Fruit fly (Drosophila melanogaster) whole organism, embryonic: ENCODE results near the gene Pgm1.
A peak's percentile ranks its signal among the peaks of the same experiment; 100 is the strongest.

Experiments used
- CG10321 ChIP-seq: fragments of 200-800 bp; sonication (Bioruptor generic); IDR thresholded peaks from 2 replicates; pipeline ENCODE4 v1.3.6; 2022; ENCODE audit warnings: missing biosample characterization, missing genetic modification characterization
- CG10565 ChIP-seq: fragments of 200-800 bp; sonication (Bioruptor generic); optimal IDR thresholded peaks from 3 replicates; lab custom pipeline; 2016; ENCODE audit warnings: missing biosample characterization, mild to moderate bottlenecking, missing genetic modification characterization
- CG11456 ChIP-seq: fragments of 200-800 bp; sonication (Bioruptor generic); IDR thresholded peaks from 3 replicates; pipeline ENCODE4 v1.3.6; 2022; ENCODE audit warnings: missing biosample characterization, missing genetic modification characterization
- CG12744 ChIP-seq: fragments of 200-800 bp; sonication (Bioruptor generic); optimal IDR thresholded peaks from 2 replicates; lab custom pipeline; 2016; ENCODE audit warnings: missing biosample characterization, missing genetic modification characterization
- CG12769 ChIP-seq: fragments of 200-800 bp; sonication (Bioruptor generic); optimal IDR thresholded peaks from 2 replicates; lab custom pipeline; 2019; ENCODE audit warnings: missing biosample characterization, mild to moderate bottlenecking, missing genetic modification characterization, moderate library complexity
- CG14441 ChIP-seq: fragments of 200-800 bp; sonication (Bioruptor generic); IDR thresholded peaks from 2 replicates; pipeline ENCODE4 v1.3.6; 2022; ENCODE audit warnings: missing biosample characterization, missing genetic modification characterization
- CG14860 ChIP-seq: fragments of 200-800 bp; sonication (Bioruptor generic); IDR thresholded peaks from 3 replicates; pipeline ENCODE4 v1.3.6; 2022; ENCODE audit warnings: missing biosample characterization, missing genetic modification characterization; ENCODE audit not compliant: partially characterized antibody
- CG14965 ChIP-seq: fragments of 200-800 bp; sonication (Bioruptor generic); optimal IDR thresholded peaks from 2 replicates; lab custom pipeline; 2016; ENCODE audit warnings: missing biosample characterization, missing genetic modification characterization, borderline replicate concordance
- CG16813 ChIP-seq: fragments of 200-800 bp; sonication (Bioruptor generic); IDR thresholded peaks from 3 replicates; pipeline ENCODE4 v1.3.6; 2022; ENCODE audit warnings: missing biosample characterization, missing genetic modification characterization; ENCODE audit not compliant: partially characterized antibody
- CG17361 ChIP-seq: fragments of 200-800 bp; sonication (Bioruptor generic); IDR thresholded peaks from 3 replicates; pipeline ENCODE4 v1.3.6; 2022; ENCODE audit warnings: missing biosample characterization, missing genetic modification characterization
- CG1832 ChIP-seq: fragments of 200-800 bp; sonication (Bioruptor generic); optimal IDR thresholded peaks from 2 replicates; lab custom pipeline; 2017; ENCODE audit warnings: missing biosample characterization, mild to moderate bottlenecking, missing genetic modification characterization, inconsistent platforms
- CG18764 ChIP-seq: fragments of 200-800 bp; sonication (Bioruptor generic); optimal IDR thresholded peaks from 3 replicates; lab custom pipeline; 2016; ENCODE audit warnings: missing biosample characterization, missing genetic modification characterization
- CG2120 ChIP-seq: fragments of 200-800 bp; sonication (Bioruptor generic); optimal IDR thresholded peaks from 3 replicates; lab custom pipeline; 2016; ENCODE audit warnings: missing biosample characterization, missing genetic modification characterization
- CG3065 ChIP-seq: fragments of 200-800 bp; sonication (Bioruptor generic); optimal IDR thresholded peaks from 2 replicates; lab custom pipeline; 2016; ENCODE audit warnings: missing biosample characterization, missing genetic modification characterization
- CG4707 ChIP-seq: fragments of 200-800 bp; sonication (Bioruptor generic); optimal IDR thresholded peaks from 2 replicates; lab custom pipeline; 2018; ENCODE audit warnings: missing biosample characterization, mild to moderate bottlenecking, missing genetic modification characterization, moderate library complexity
- CG4730 ChIP-seq: fragments of 200-800 bp; sonication (Bioruptor generic); IDR thresholded peaks from 2 replicates; pipeline ENCODE4 v1.3.6; 2022; ENCODE audit warnings: missing biosample characterization, missing genetic modification characterization
- CG5245 ChIP-seq: fragments of 200-800 bp; sonication (Bioruptor generic); optimal IDR thresholded peaks from 3 replicates; lab custom pipeline; 2016; ENCODE audit warnings: missing biosample characterization, missing genetic modification characterization
- CG7963 ChIP-seq: fragments of 200-800 bp; sonication (Bioruptor generic); IDR thresholded peaks from 3 replicates; pipeline ENCODE4 v1.3.6; 2022; ENCODE audit warnings: missing biosample characterization, missing genetic modification characterization; ENCODE audit not compliant: partially characterized antibody
- CG8281 ChIP-seq: fragments of 200-800 bp; sonication (Bioruptor generic); optimal IDR thresholded peaks from 2 replicates; lab custom pipeline; 2018; ENCODE audit warnings: missing biosample characterization, mild to moderate bottlenecking, missing genetic modification characterization, moderate library complexity
- CG8359 ChIP-seq: fragments of 200-800 bp; sonication (Bioruptor generic); optimal IDR thresholded peaks from 2 replicates; lab custom pipeline; 2017; ENCODE audit warnings: missing biosample characterization, mild to moderate bottlenecking, missing genetic modification characterization, borderline replicate concordance
- CG9727 ChIP-seq: fragments of 200-800 bp; sonication (Bioruptor generic); optimal IDR thresholded peaks from 3 replicates; lab custom pipeline; 2017; ENCODE audit warnings: missing biosample characterization, mild to moderate bottlenecking, missing genetic modification characterization
- CoRest ChIP-seq: fragments of 200-800 bp; sonication (Bioruptor generic); optimal IDR thresholded peaks from 3 replicates; lab custom pipeline; 2018; ENCODE audit warnings: missing biosample characterization, mild to moderate bottlenecking, missing genetic modification characterization, moderate library complexity
- Dek ChIP-seq: fragments of 200-800 bp; sonication (Bioruptor generic); optimal IDR thresholded peaks from 3 replicates; lab custom pipeline; 2019; ENCODE audit warnings: missing biosample characterization, mild to moderate bottlenecking, missing genetic modification characterization, moderate library complexity
- ERR ChIP-seq: fragments of 200-800 bp; sonication (Bioruptor generic); optimal IDR thresholded peaks from 2 replicates; lab custom pipeline; 2016; ENCODE audit warnings: missing biosample characterization, missing genetic modification characterization
- Hmx ChIP-seq: fragments of 200-800 bp; sonication (Bioruptor generic); optimal IDR thresholded peaks from 2 replicates; lab custom pipeline; 2016; ENCODE audit warnings: missing biosample characterization, missing genetic modification characterization
- Hr3 ChIP-seq: fragments of 200-800 bp; sonication (Bioruptor generic); optimal IDR thresholded peaks from 3 replicates; lab custom pipeline; 2016; ENCODE audit warnings: missing biosample characterization, missing genetic modification characterization
- Mad ChIP-seq: fragments of 200-800 bp; sonication (Bioruptor generic); optimal IDR thresholded peaks from 2 replicates; lab custom pipeline; 2016; ENCODE audit warnings: missing biosample characterization, missing genetic modification characterization
- Med ChIP-seq: fragments of 200-800 bp; sonication (Bioruptor generic); peaks from one replicate; lab custom pipeline; 2016; ENCODE audit warnings: missing biosample characterization, missing genetic modification characterization, mild to moderate bottlenecking, inconsistent platforms, moderate library complexity
- NC2β ChIP-seq: fragments of 200-800 bp; sonication (Bioruptor generic); optimal IDR thresholded peaks from 2 replicates; lab custom pipeline; 2016; ENCODE audit warnings: missing biosample characterization, missing genetic modification characterization
- NfI ChIP-seq: fragments of 200-800 bp; sonication (Bioruptor generic); optimal IDR thresholded peaks from 3 replicates; lab custom pipeline; 2018; ENCODE audit warnings: missing biosample characterization, mild to moderate bottlenecking, missing genetic modification characterization, moderate library complexity
- Oaz ChIP-seq: fragments of 200-800 bp; sonication (Bioruptor generic); IDR thresholded peaks from 2 replicates; pipeline ENCODE4 v1.3.6; 2022; ENCODE audit warnings: missing biosample characterization, missing genetic modification characterization
- Ravus ChIP-seq: fragments of 200-800 bp; sonication (Bioruptor generic); IDR thresholded peaks from 2 replicates; pipeline ENCODE4 v1.3.6; 2022; ENCODE audit warnings: missing biosample characterization, missing genetic modification characterization
- chinmo ChIP-seq: fragments of 200-800 bp; sonication (Bioruptor generic); IDR thresholded peaks from 4 replicates; pipeline ENCODE4 v1.3.6; 2022; ENCODE audit warnings: missing biosample characterization, missing genetic modification characterization; ENCODE audit not compliant: partially characterized antibody
- da ChIP-seq: fragments of 200-800 bp; sonication (Bioruptor generic); optimal IDR thresholded peaks from 2 replicates; lab custom pipeline; 2016; ENCODE audit warnings: missing biosample characterization, missing genetic modification characterization
- dmrt11E ChIP-seq: fragments of 200-800 bp; sonication (Bioruptor generic); optimal IDR thresholded peaks from 3 replicates; lab custom pipeline; 2018; ENCODE audit warnings: missing biosample characterization, mild to moderate bottlenecking, missing genetic modification characterization, moderate library complexity
- dpn ChIP-seq, 2 experiments: fragments of 200-800 bp; sonication (Bioruptor generic); optimal IDR thresholded peaks; 3 replicates each; lab custom pipeline; 2016; ENCODE audit warnings: missing biosample characterization in 2 of 2, missing genetic modification characterization in 2 of 2
- dysf ChIP-seq: fragments of 200-800 bp; sonication (Bioruptor generic); IDR thresholded peaks from 3 replicates; pipeline ENCODE4 v1.3.6; 2022; ENCODE audit warnings: missing biosample characterization, missing genetic modification characterization
- gce ChIP-seq: fragments of 200-800 bp; sonication (Bioruptor generic); IDR thresholded peaks from 3 replicates; pipeline ENCODE4 v1.3.6; 2022; ENCODE audit warnings: missing biosample characterization, missing genetic modification characterization
- gcm2 ChIP-seq: fragments of 200-800 bp; sonication (Bioruptor generic); optimal IDR thresholded peaks from 2 replicates; lab custom pipeline; 2016; ENCODE audit warnings: missing biosample characterization, missing genetic modification characterization
- kah ChIP-seq: fragments of 200-800 bp; sonication (Bioruptor generic); optimal IDR thresholded peaks from 2 replicates; lab custom pipeline; 2018; ENCODE audit warnings: missing biosample characterization, mild to moderate bottlenecking, missing genetic modification characterization
- kni ChIP-seq: fragments of 200-800 bp; sonication (Bioruptor generic); optimal IDR thresholded peaks from 3 replicates; lab custom pipeline; 2017; ENCODE audit warnings: mild to moderate bottlenecking, missing biosample characterization, missing genetic modification reagents, missing genetic modification characterization
- lola ChIP-seq, 3 experiments: fragments of >200 bp in 2 of 3; fragments of 200-800 bp in 1 of 3; sonication (Bioruptor generic) in 1 of 3; optimal IDR thresholded peaks; 2 replicates each; lab custom pipeline; 2017 to 2019; ENCODE audit warnings: missing biosample characterization in 3 of 3, missing genetic modification characterization in 3 of 3, mild to moderate bottlenecking in 1 of 3, moderate library complexity in 1 of 3
- luna ChIP-seq: fragments of 200-800 bp; sonication (Bioruptor generic); optimal IDR thresholded peaks from 2 replicates; lab custom pipeline; 2016; ENCODE audit warnings: missing biosample characterization, missing genetic modification characterization
- pum ChIP-seq: fragments of 200-800 bp; sonication (Bioruptor generic); optimal IDR thresholded peaks from 2 replicates; lab custom pipeline; 2016; ENCODE audit warnings: missing biosample characterization, missing genetic modification characterization
- rib ChIP-seq: fragments of 200-800 bp; sonication (Bioruptor generic); IDR thresholded peaks from 2 replicates; pipeline ENCODE4 v1.3.6; 2022; ENCODE audit warnings: missing biosample characterization, missing genetic modification characterization
- slp2 ChIP-seq: fragments of 200-800 bp; sonication (Bioruptor generic); optimal IDR thresholded peaks from 2 replicates; lab custom pipeline; 2016; ENCODE audit warnings: missing biosample characterization, missing genetic modification characterization
- sob ChIP-seq: fragments of 200-800 bp; sonication (Bioruptor generic); IDR thresholded peaks from 2 replicates; pipeline ENCODE4 v1.3.6; 2022; ENCODE audit warnings: missing biosample characterization, missing genetic modification characterization
- tgo ChIP-seq: fragments of 200-800 bp; sonication (Bioruptor generic); IDR thresholded peaks from 3 replicates; pipeline ENCODE4 v1.3.6; 2022; ENCODE audit warnings: missing biosample characterization, missing genetic modification characterization
- tll ChIP-seq, 2 experiments: fragments of 200-800 bp in 1 of 2; fragments of >200 bp in 1 of 2; sonication (Bioruptor generic) in 1 of 2; optimal IDR thresholded peaks; 2 replicates each; lab custom pipeline; 2017 to 2019; ENCODE audit warnings: missing biosample characterization in 2 of 2, missing genetic modification characterization in 2 of 2, mild to moderate bottlenecking in 1 of 2, moderate library complexity in 1 of 2
- vnd ChIP-seq: fragments of 200-800 bp; sonication (Bioruptor generic); IDR thresholded peaks from 3 replicates; pipeline ENCODE4 v1.3.6; 2022; ENCODE audit warnings: missing biosample characterization, missing genetic modification characterization; ENCODE audit not compliant: partially characterized antibody
- yki ChIP-seq: fragments of >200 bp; optimal IDR thresholded peaks from 3 replicates; lab custom pipeline; 2018

The Pgm1 gene

dm6 chr3L:16158322-16158721 lies 30.0 kb upstream of the Pgm1 start (continued):
- TF ChIP-seq da (GFP tag; lab: Kevin White, UChicago) (no peak), CG1832 (GFP tag; lab: Kevin White, UChicago) (no peak), CG18764 (GFP tag; lab: Kevin White, UChicago) (no peak), CG3065 (GFP tag; lab: Kevin White, UChicago) (no peak), Mad (GFP tag; lab: Kevin White, UChicago) (no peak), gce (GFP tag; lab: Robert Waterston, UW) (no peak), kah (GFP tag; lab: Kevin White, UChicago) (no peak), dpn (GFP tag; optimal IDR thresholded peaks at IDR 0.05; lab: Kevin White, UChicago) (no peak), CoRest (tag; lab: Kevin White, UChicago) (no peak), pum (no peak), CG4707 (GFP tag; lab: Kevin White, UChicago) (no peak), sob (GFP tag; lab: Robert Waterston, UW) (no peak), CG16813 (GFP tag; lab: Robert Waterston, UW) (peak; percentile 33; the same call in 1 of the 3 replicates), CG4730 (GFP tag; lab: Robert Waterston, UW) (no peak), CG8281 (tag; lab: Kevin White, UChicago) (no peak), Med (no peak), CG8359 (GFP tag; lab: Kevin White, UChicago) (no peak), NfI (GFP tag; lab: Kevin White, UChicago) (no peak), Dek (no peak), CG14965 (no peak), CG10321 (GFP tag; lab: Robert Waterston, UW) (no peak), CG12744 (GFP tag; lab: Kevin White, UChicago) (no peak), chinmo (GFP tag; lab: Robert Waterston, UW) (0 out of 4 replicates have a peak, but pooled peaks have one; percentile 44), kni (GFP tag; lab: Kevin White, UChicago) (no peak), lola (GFP tag; optimal IDR thresholded peaks at IDR 0.05; lab: Kevin White, UChicago) (no peak), CG14860 (GFP tag; lab: Robert Waterston, UW) (peak; percentile 56; the same call in 2 of the 3 replicates), slp2 (GFP tag; lab: Kevin White, UChicago) (no peak), CG12769 (tag; lab: Kevin White, UChicago) (no peak), CG17361 (GFP tag; lab: Robert Waterston, UW) (no peak), CG11456 (0 out of 3 replicates have a peak, but pooled peaks have one; percentile 42), dysf (no peak), Hr3 (GFP tag; lab: Kevin White, UChicago) (no peak), dmrt11E (tag; lab: Kevin White, UChicago) (no peak), vnd (GFP tag; lab: Robert Waterston, UW) (peak; percentile 17; the same call in 1 of the 3 replicates), ERR (GFP tag; lab: Kevin White, UChicago) (no peak), Oaz (GFP tag; lab: Robert Waterston, UW) (no peak), Ravus (GFP tag; lab: Robert Waterston, UW) (no peak), gcm2 (GFP tag; lab: Kevin White, UChicago) (no peak), tgo (no peak), Hmx (GFP tag; lab: Kevin White, UChicago) (no peak), CG14441 (GFP tag; lab: Robert Waterston, UW) (no peak), rib (GFP tag; lab: Robert Waterston, UW) (0 out of 2 replicates have a peak, but pooled peaks have one; percentile 24), CG5245 (GFP tag; lab: Kevin White, UChicago) (no peak), CG10565 (GFP tag; lab: Kevin White, UChicago) (no peak), NC2β (GFP tag; lab: Kevin White, UChicago) (no peak), CG2120 (GFP tag; lab: Kevin White, UChicago) (no peak), CG9727 (GFP tag; lab: Kevin White, UChicago) (no peak), CG7963 (GFP tag; lab: Robert Waterston, UW) (peak; percentile 52; the same call in 1 of the 3 replicates), tll (GFP tag; optimal IDR thresholded peaks at IDR 0.05; lab: Kevin White, UChicago) (no peak), yki (lab: Kevin White, UChicago) (no peak), luna (GFP tag; lab: Kevin White, UChicago) (no peak)
